Fruit fly (Drosophila melanogaster) whole organism, adult: Measurements from ENCODE around the gene trem.

Experiments used
- CG12768 ChIP-seq: fragments of 200-800 bp; sonication (Bioruptor generic); optimal IDR thresholded peaks from 2 replicates; lab custom pipeline; 2017; ENCODE audit warnings: missing biosample characterization, missing genetic modification characterization, mild to moderate bottlenecking, moderate library complexity, missing genetic modification reagents
- Hr96 ChIP-seq: fragments of 200-800 bp; sonication (Bioruptor generic); optimal IDR thresholded peaks from 2 replicates; lab custom pipeline; 2016; ENCODE audit warnings: missing biosample characterization, missing genetic modification characterization
- bab1 ChIP-seq: fragments of 200-800 bp; sonication (Bioruptor generic); optimal IDR thresholded peaks from 3 replicates; lab custom pipeline; 2019; ENCODE audit warnings: missing biosample characterization, mild to moderate bottlenecking, missing genetic modification characterization, moderate library complexity
- cic ChIP-seq: fragments of 200-800 bp; sonication (Bioruptor generic); optimal IDR thresholded peaks from 2 replicates; lab custom pipeline; 2017; ENCODE audit warnings: missing biosample characterization, mild to moderate bottlenecking, missing genetic modification characterization, moderate library complexity
- kay ChIP-seq: fragments of 200-800 bp; sonication (Bioruptor generic); peaks from one replicate; lab custom pipeline; 2016; ENCODE audit warnings: missing biosample characterization, missing genetic modification characterization, borderline replicate concordance
- toe ChIP-seq: fragments of 200-800 bp; sonication (Bioruptor generic); optimal IDR thresholded peaks from 2 replicates; lab custom pipeline; 2016; ENCODE audit warnings: missing biosample characterization, missing genetic modification characterization

DNA sequence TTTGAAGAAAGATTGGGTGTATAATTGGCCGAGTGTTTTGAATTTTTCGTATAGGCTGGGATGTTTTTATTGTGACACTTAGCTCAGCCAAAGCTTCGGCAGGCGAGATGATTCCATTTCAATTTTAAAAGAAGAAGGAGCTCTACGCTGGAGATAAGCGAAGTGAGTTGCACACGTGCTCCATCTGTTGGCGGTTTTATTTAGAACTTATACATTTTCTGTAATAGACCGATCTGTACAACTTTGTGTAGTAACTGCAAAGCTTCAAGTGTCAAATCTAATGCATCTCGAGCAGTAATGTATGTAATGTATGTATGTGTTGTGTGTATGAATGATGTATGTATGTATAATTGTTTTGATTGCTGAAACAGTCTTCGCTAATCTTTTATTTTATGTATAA, 35.3 kb upstream of the trem start:
- no peak for TF ChIP-seq bab1 (GFP tag; lab: Kevin White, UChicago)
- TF ChIP-seq CG12768 (GFP tag; lab: Kevin White, UChicago), result no peak
- no peak for TF ChIP-seq toe (GFP tag; lab: Kevin White, UChicago)
- TF ChIP-seq cic (GFP tag; lab: Kevin White, UChicago), result no peak
- no peak for TF ChIP-seq Hr96 (GFP tag; lab: Kevin White, UChicago)
- no peak for TF ChIP-seq kay (GFP tag; lab: Kevin White, UChicago)
